Worm (Caenorhabditis elegans) whole organism, dauer: ENCODE results near the gene bnc-1.

Experiments
- unc-62 ChIP-seq: sonication (generic microtip); optimal IDR thresholded peaks from 2 replicates; lab custom pipeline; 2017; ENCODE audit warnings: missing biosample characterization, missing genetic modification reagents, missing genetic modification characterization

Gene bnc-1

ce11 chrV:12296794-12297193, 19.9 kb upstream of the bnc-1 start:
- no peak for TF ChIP-seq unc-62 (GFP tag; lab: Kevin White, UChicago)

- no peak for TF ChIP-seq unc-62 (GFP tag; lab: Kevin White, UChicago)
Measured at ce11 chrV:12296122-12296521, 19.3 kb upstream of the bnc-1 start.

ce11 chrV:12295520-12295919, 18.7 kb upstream of the bnc-1 start:
- no peak for TF ChIP-seq unc-62 (GFP tag; lab: Kevin White, UChicago)

- TF ChIP-seq unc-62 (GFP tag; lab: Kevin White, UChicago): no peak
Measured at ce11 chrV:12295015-12295414, 18.2 kb upstream of the bnc-1 start.

- no peak for TF ChIP-seq unc-62 (GFP tag; lab: Kevin White, UChicago)
Measured at ce11 chrV:12294091-12294490, 17.2 kb upstream of the bnc-1 start.

ce11 chrV:12291587-12291986, 14.7 kb upstream of the bnc-1 start, which contains the start of the genes srpa-68 and srh-16:
Gene srpa-68, minus strand, starts transcription at chrV:12291658.
Gene srh-16, plus strand, starts transcription at chrV:12291861.
- no peak for TF ChIP-seq unc-62 (GFP tag; lab: Kevin White, UChicago)

ce11 chrV:12288577-12288976, 11.7 kb upstream of the bnc-1 start, which contains the start of gene rskd-1:
Gene rskd-1, minus strand, starts transcription at chrV:12288615.
- TF ChIP-seq unc-62 (GFP tag; lab: Kevin White, UChicago): no peak

- TF ChIP-seq unc-62 (GFP tag; lab: Kevin White, UChicago): no peak
Measured at ce11 chrV:12287667-12288066, 10.8 kb upstream of the bnc-1 start.

ce11 chrV:12283187-12283586, 6.3 kb upstream of the bnc-1 start, which contains the start of gene F55C5.10:
Gene F55C5.10, plus strand, starts transcription at chrV:12283487.
- no peak for TF ChIP-seq unc-62 (GFP tag; lab: Kevin White, UChicago)

ce11 chrV:12281508-12281907, 4.7 kb upstream of the bnc-1 start:
- TF ChIP-seq unc-62 (GFP tag; lab: Kevin White, UChicago): no peak

- no peak for TF ChIP-seq unc-62 (GFP tag; lab: Kevin White, UChicago)
Measured at ce11 chrV:12275714-12276113, 1.1 kb downstream of the bnc-1 start.

- TF ChIP-seq unc-62 (GFP tag; lab: Kevin White, UChicago): no peak
Measured at ce11 chrV:12271495-12271894, 5.4 kb downstream of the bnc-1 start, which contains the start of the genes tsfm-1 and capg-2. Gene tsfm-1, minus strand, starts transcription at chrV:12271551. Gene capg-2, plus strand, starts transcription at chrV:12271873.

- no peak for TF ChIP-seq unc-62 (GFP tag; lab: Kevin White, UChicago)
Measured at ce11 chrV:12269272-12269767, 7.5 kb downstream of the bnc-1 start, which contains the start of gene twk-24. Gene twk-24, minus strand, starts transcription at chrV:12269322.

- TF ChIP-seq unc-62 (GFP tag; lab: Kevin White, UChicago): no peak
Measured at ce11 chrV:12263723-12264122, 13.1 kb downstream of the bnc-1 start, which contains the start of gene ssp-35. Gene ssp-35, minus strand, starts transcription at chrV:12263823.

- TF ChIP-seq unc-62 (GFP tag; lab: Kevin White, UChicago): no peak
Measured at ce11 chrV:12261377-12261776, 15.5 kb downstream of the bnc-1 start, which contains the start of gene tbb-6. Gene tbb-6, plus strand, starts transcription at chrV:12261531.

- no peak for TF ChIP-seq unc-62 (GFP tag; lab: Kevin White, UChicago)
Measured at ce11 chrV:12258922-12259321, 17.9 kb downstream of the bnc-1 start, which contains the start of gene ugt-56. Gene ugt-56, plus strand, starts transcription at chrV:12258982.

ce11 chrV:12256398-12256797, 20.4 kb downstream of the bnc-1 start, which contains the start of gene ugt-55:
Gene ugt-55, plus strand, starts transcription at chrV:12256698.
- TF ChIP-seq unc-62 (GFP tag; lab: Kevin White, UChicago): no peak
